Worm (Caenorhabditis elegans): ENCODE measurements around the gene mrpl-50.

Gene mrpl-50

DNA sequence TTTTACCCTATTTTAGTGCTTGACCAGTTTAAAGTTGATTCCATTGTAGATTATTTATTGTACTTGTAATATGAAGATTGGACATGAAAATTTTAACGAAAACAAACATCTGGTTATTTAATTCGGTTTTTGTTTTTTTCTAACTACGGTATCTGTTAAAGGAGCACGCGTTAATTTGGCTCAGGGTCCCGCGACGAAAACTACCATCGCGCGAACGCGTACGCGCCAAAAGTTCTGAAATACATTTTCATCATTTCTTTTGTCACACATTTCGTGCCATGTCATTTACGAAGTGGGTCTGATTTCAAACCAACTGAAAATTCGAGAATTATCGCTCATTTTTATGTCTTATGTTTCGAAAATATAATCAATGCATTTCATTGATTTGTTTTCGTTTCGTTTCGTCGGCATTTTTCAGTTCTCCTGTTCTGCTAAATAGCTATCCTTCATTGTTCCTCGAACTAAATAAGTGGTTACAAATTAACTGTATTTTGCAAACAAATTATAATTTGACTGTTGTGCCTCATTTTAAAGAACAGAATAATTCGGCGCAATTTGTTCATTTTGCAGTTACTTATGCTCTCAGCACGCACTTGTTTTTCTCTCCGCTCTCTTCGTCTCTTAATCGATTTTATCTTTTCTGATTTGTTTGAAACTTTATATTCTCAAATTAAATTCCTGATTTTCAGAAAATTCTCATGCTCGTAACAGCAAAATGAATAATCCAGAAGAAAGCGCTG, 4.2 kb downstream of the mrpl-50 start, which contains the start of gene T21B10.3 (continued):
- TF ChIP-seq snpc-1.2 (GFP tag; IDR thresholded peaks at IDR 0.05) (peak; percentile 86), unc-62 (GFP tag; optimal IDR thresholded peaks at IDR 0.05 in 1 of 2) (no peak), unc-62 (tag; optimal IDR thresholded peaks at IDR 0.05) (no peak), hlh-11 (tag; optimal IDR thresholded peaks at IDR 0.05) (peak; percentile 20), zfp-3 (GFP tag; conservative IDR thresholded peaks at IDR 0.05) (peak; percentile 91), nhr-6 (tag; optimal IDR thresholded peaks at IDR 0.05) (no peak), spr-1 (tag; optimal IDR thresholded peaks at IDR 0.05) (no peak), T20F7.1 (GFP tag; optimal IDR thresholded peaks at IDR 0.05) (peak; percentile 22), mep-1 (tag; optimal IDR thresholded peaks at IDR 0.05) (peak; percentile 15), dpl-1 (GFP tag; optimal IDR thresholded peaks at IDR 0.05) (no peak), dve-1 (tag; optimal IDR thresholded peaks at IDR 0.05; ENCODE audit: insufficient read depth) (peak; percentile 36), tra-1 (GFP tag; IDR thresholded peaks at IDR 0.05) (peak; percentile 75), lsy-2 (tag; optimal IDR thresholded peaks at IDR 0.05) (peak in 1 of 2 experiments; percentile 66), madf-9 (GFP tag; conservative IDR thresholded peaks at IDR 0.05) (peak; percentile 31; the same call in 1 of the 2 replicates), ama-1 (optimal IDR thresholded peaks at IDR 0.05) (peak; percentile 89), hif-1 (tag; optimal IDR thresholded peaks at IDR 0.05) (peak in 1 of 2 experiments; percentile 47), R02D3.7 (tag; optimal IDR thresholded peaks at IDR 0.05) (no peak), php-3 (GFP tag; IDR thresholded peaks at IDR 0.05) (peak; percentile 66), sdz-12 (GFP tag; optimal IDR thresholded peaks at IDR 0.05) (peak; percentile 38), daf-16 (GFP tag; optimal IDR thresholded peaks at IDR 0.05) (peak in 1 of 2 experiments; percentile 62), daf-16 (tag; optimal IDR thresholded peaks at IDR 0.05) (peak; percentile 2), madf-5 (GFP tag; IDR thresholded peaks at IDR 0.05) (0 out of 4 replicates have a peak, but pooled peaks of 1 of the 2 experiments have one; percentile 62), pqm-1 (tag; optimal IDR thresholded peaks at IDR 0.05) (no peak), ceh-20 (GFP tag; IDR thresholded peaks at IDR 0.05) (peak; percentile 53; the same call in 1 of the 2 replicates), mxl-2 (GFP tag; conservative IDR thresholded peaks at IDR 0.05) (no peak), dmd-8 (GFP tag; IDR thresholded peaks at IDR 0.05) (peak; percentile 58; the same call in 1 of the 2 replicates), mes-2 (tag; optimal IDR thresholded peaks at IDR 0.05; ENCODE audit: poor library complexity, severe bottlenecking) (peak; percentile 54), zip-2 (tag; optimal IDR thresholded peaks at IDR 0.05) (no peak), ctbp-1 (GFP tag; IDR thresholded peaks at IDR 0.05) (0 out of 2 replicates have a peak, but pooled peaks have one; percentile 46)

DNA sequence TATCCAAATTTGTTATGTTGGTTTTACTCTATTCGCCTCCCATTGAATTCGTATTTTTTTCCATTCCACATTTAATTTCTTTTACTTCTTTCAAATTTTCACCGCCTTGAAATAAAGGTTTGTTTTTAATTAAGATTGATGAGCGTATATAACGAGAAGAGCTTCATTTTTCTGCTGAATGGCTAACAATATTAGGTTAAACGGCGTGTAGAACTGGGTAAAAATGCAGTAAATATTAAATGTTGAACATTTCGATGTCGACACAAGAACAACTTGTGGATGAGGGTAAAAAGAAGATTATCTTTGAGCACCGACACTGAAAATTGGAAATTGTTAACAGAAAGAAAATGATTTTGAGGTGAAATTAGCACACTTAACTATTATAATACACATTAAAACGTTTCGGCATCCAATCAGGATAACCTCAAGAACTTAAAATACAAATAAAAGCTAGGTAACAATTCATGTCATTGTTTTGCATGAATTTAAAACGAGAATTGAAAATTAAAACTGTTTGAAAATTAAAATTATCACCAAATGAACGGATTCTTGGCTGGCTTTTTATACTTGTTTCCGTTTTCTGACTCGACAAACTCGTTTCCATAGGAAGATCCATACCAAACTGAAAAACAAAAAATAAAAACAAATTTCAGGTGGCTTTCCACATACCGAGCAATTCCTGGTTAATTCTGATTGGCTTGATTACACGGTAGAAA, 9.4 kb downstream of the mrpl-50 start:
- TF ChIP-seq T26A8.4 (GFP tag; IDR thresholded peaks at IDR 0.05), result no peak
- TF ChIP-seq unc-62 (GFP tag; optimal IDR thresholded peaks at IDR 0.05 in 1 of 2), result peak in 1 of 2 experiments; percentile 14
- TF ChIP-seq unc-62 (tag; optimal IDR thresholded peaks at IDR 0.05), result no peak
- TF ChIP-seq mes-2 (tag; optimal IDR thresholded peaks at IDR 0.05; ENCODE audit: poor library complexity, severe bottlenecking), result no peak
- TF ChIP-seq T20F7.1 (GFP tag; optimal IDR thresholded peaks at IDR 0.05), result peak; percentile 15
- TF ChIP-seq sdz-12 (GFP tag; optimal IDR thresholded peaks at IDR 0.05), result no peak
- TF ChIP-seq ces-1 (GFP tag; optimal IDR thresholded peaks at IDR 0.05), result no peak
- no peak for TF ChIP-seq snpc-4 (tag; optimal IDR thresholded peaks at IDR 0.05)
- TF ChIP-seq cey-2 (tag; optimal IDR thresholded peaks at IDR 0.05; ENCODE audit: borderline replicate concordance, insufficient read depth), result no peak
- no peak for TF ChIP-seq rbr-2 (tag; optimal IDR thresholded peaks at IDR 0.05)
- TF ChIP-seq tra-1 (GFP tag; IDR thresholded peaks at IDR 0.05), result no peak
- no peak for TF ChIP-seq ceh-44 (GFP tag; IDR thresholded peaks at IDR 0.05)
- peak; percentile 15; the same call in 1 of the 2 replicates for TF ChIP-seq Y48G9A.11 (GFP tag; IDR thresholded peaks at IDR 0.05)
- TF ChIP-seq duxl-1 (tag; optimal IDR thresholded peaks at IDR 0.05; ENCODE audit: poor library complexity), result no peak
- no peak for TF ChIP-seq egl-43 (GFP tag; IDR thresholded peaks at IDR 0.05)
- TF ChIP-seq madf-9 (GFP tag; conservative IDR thresholded peaks at IDR 0.05), result no peak
- no peak for TF ChIP-seq F49E8.2 (tag; optimal IDR thresholded peaks at IDR 0.05; ENCODE audit: borderline replicate concordance)
- no peak for TF ChIP-seq Y5F2A.4 (GFP tag; optimal IDR thresholded peaks at IDR 0.05)
- no peak for TF ChIP-seq mxl-2 (GFP tag; conservative IDR thresholded peaks at IDR 0.05)
- no peak for TF ChIP-seq madf-5 (GFP tag; IDR thresholded peaks at IDR 0.05)
- TF ChIP-seq dpl-1 (GFP tag; optimal IDR thresholded peaks at IDR 0.05), result no peak
- no peak for TF ChIP-seq F44E2.7 (GFP tag; IDR thresholded peaks at IDR 0.05)
- no peak for TF ChIP-seq nhr-10 (tag; optimal IDR thresholded peaks at IDR 0.05)
- no peak for TF ChIP-seq nhr-102 (tag; optimal IDR thresholded peaks at IDR 0.05)
- TF ChIP-seq mdl-1 (tag; optimal IDR thresholded peaks at IDR 0.05), result no peak
- no peak for TF ChIP-seq ceh-82 (tag; optimal IDR thresholded peaks at IDR 0.05)
- no peak for TF ChIP-seq daf-16 (GFP tag; optimal IDR thresholded peaks at IDR 0.05)
- TF ChIP-seq daf-16 (tag; optimal IDR thresholded peaks at IDR 0.05), result no peak

All from whole organism, L4 larva.